Worm (Caenorhabditis elegans): ENCODE results near the gene F32E10.5.

Gene F32E10.5

ce11 chrIV:7578281-7578680 is at the start of gene F32E10.5:
F32E10.5 (minus strand) TSS chrIV:7578381.
- TF ChIP-seq med-1 (GFP tag; optimal IDR thresholded peaks at IDR 0.05; ENCODE audit: insufficient read depth) (no peak), flt-1 (GFP tag; IDR thresholded peaks at IDR 0.05) (no peak), ztf-23 (GFP tag; IDR thresholded peaks at IDR 0.05) (no peak), ref-1 (GFP tag; conservative IDR thresholded peaks at IDR 0.05) (no peak), T22C8.4 (GFP tag; IDR thresholded peaks at IDR 0.05) (no peak), ztf-29 (GFP tag; IDR thresholded peaks at IDR 0.05) (no peak), cog-1 (tag; optimal IDR thresholded peaks at IDR 0.05) (no peak), tab-1 (GFP tag; IDR thresholded peaks at IDR 0.05) (no peak), klf-2 (GFP tag; conservative IDR thresholded peaks at IDR 0.05) (no peak)

ce11 chrIV:7623868-7624267 is 45.7 kb upstream of the F32E10.5 start:
- TF ChIP-seq tab-1 (GFP tag; IDR thresholded peaks at IDR 0.05) (no peak), med-1 (GFP tag; optimal IDR thresholded peaks at IDR 0.05; ENCODE audit: insufficient read depth) (no peak), ztf-29 (GFP tag; IDR thresholded peaks at IDR 0.05) (no peak), flt-1 (GFP tag; IDR thresholded peaks at IDR 0.05) (no peak)

ce11 chrIV:7623078-7623477 is 44.9 kb upstream of the F32E10.5 start:
- TF ChIP-seq ztf-29 (GFP tag; IDR thresholded peaks at IDR 0.05) (no peak), T22C8.4 (GFP tag; IDR thresholded peaks at IDR 0.05) (no peak), cog-1 (tag; optimal IDR thresholded peaks at IDR 0.05) (no peak), ztf-23 (GFP tag; IDR thresholded peaks at IDR 0.05) (no peak), med-1 (GFP tag; optimal IDR thresholded peaks at IDR 0.05; ENCODE audit: insufficient read depth) (no peak), klf-2 (GFP tag; conservative IDR thresholded peaks at IDR 0.05) (no peak), flt-1 (GFP tag; IDR thresholded peaks at IDR 0.05) (no peak)

ce11 chrIV:7620450-7620849 is 42.3 kb upstream of the F32E10.5 start:
- no peak for TF ChIP-seq med-1 (GFP tag; optimal IDR thresholded peaks at IDR 0.05; ENCODE audit: insufficient read depth)
- no peak for TF ChIP-seq cog-1 (tag; optimal IDR thresholded peaks at IDR 0.05)
- TF ChIP-seq flt-1 (GFP tag; IDR thresholded peaks at IDR 0.05), result no peak
- TF ChIP-seq ztf-29 (GFP tag; IDR thresholded peaks at IDR 0.05), result no peak
- no peak for TF ChIP-seq ref-1 (GFP tag; conservative IDR thresholded peaks at IDR 0.05)
- no peak for TF ChIP-seq klf-2 (GFP tag; conservative IDR thresholded peaks at IDR 0.05)
- no peak for TF ChIP-seq ztf-23 (GFP tag; IDR thresholded peaks at IDR 0.05)
- TF ChIP-seq T22C8.4 (GFP tag; IDR thresholded peaks at IDR 0.05), result no peak
- no peak for TF ChIP-seq tab-1 (GFP tag; IDR thresholded peaks at IDR 0.05)

- TF ChIP-seq ztf-29 (GFP tag; IDR thresholded peaks at IDR 0.05) (no peak), klf-2 (GFP tag; conservative IDR thresholded peaks at IDR 0.05) (no peak), flt-1 (GFP tag; IDR thresholded peaks at IDR 0.05) (no peak), med-1 (GFP tag; optimal IDR thresholded peaks at IDR 0.05; ENCODE audit: insufficient read depth) (no peak), cog-1 (tag; optimal IDR thresholded peaks at IDR 0.05) (no peak), ztf-23 (GFP tag; IDR thresholded peaks at IDR 0.05) (no peak), ref-1 (GFP tag; conservative IDR thresholded peaks at IDR 0.05) (no peak), T22C8.4 (GFP tag; IDR thresholded peaks at IDR 0.05) (no peak), tab-1 (GFP tag; IDR thresholded peaks at IDR 0.05) (no peak)
Measured at ce11 chrIV:7619261-7619660, 41.1 kb upstream of the F32E10.5 start.

- no peak for TF ChIP-seq flt-1 (GFP tag; IDR thresholded peaks at IDR 0.05)
Measured at ce11 chrIV:7612523-7612922, 34.3 kb upstream of the F32E10.5 start.

ce11 chrIV:7611396-7611795 is 33.2 kb upstream of the F32E10.5 start:
- TF ChIP-seq ztf-23 (GFP tag; IDR thresholded peaks at IDR 0.05) (0 out of 2 replicates have a peak, but pooled peaks have one; percentile 23), tab-1 (GFP tag; IDR thresholded peaks at IDR 0.05) (no peak)

- TF ChIP-seq flt-1 (GFP tag; IDR thresholded peaks at IDR 0.05), result no peak
Measured at ce11 chrIV:7608111-7608510, 29.9 kb upstream of the F32E10.5 start.

ce11 chrIV:7605413-7605812 is 27.2 kb upstream of the F32E10.5 start:
- TF ChIP-seq cog-1 (tag; optimal IDR thresholded peaks at IDR 0.05) (no peak), klf-2 (GFP tag; conservative IDR thresholded peaks at IDR 0.05) (no peak), ztf-23 (GFP tag; IDR thresholded peaks at IDR 0.05) (no peak), flt-1 (GFP tag; IDR thresholded peaks at IDR 0.05) (no peak), T22C8.4 (GFP tag; IDR thresholded peaks at IDR 0.05) (no peak), med-1 (GFP tag; optimal IDR thresholded peaks at IDR 0.05; ENCODE audit: insufficient read depth) (no peak), ztf-29 (GFP tag; IDR thresholded peaks at IDR 0.05) (no peak), tab-1 (GFP tag; IDR thresholded peaks at IDR 0.05) (no peak), ref-1 (GFP tag; conservative IDR thresholded peaks at IDR 0.05) (no peak)

- no peak for TF ChIP-seq ztf-23 (GFP tag; IDR thresholded peaks at IDR 0.05)
- no peak for TF ChIP-seq med-1 (GFP tag; optimal IDR thresholded peaks at IDR 0.05; ENCODE audit: insufficient read depth)
- TF ChIP-seq ztf-29 (GFP tag; IDR thresholded peaks at IDR 0.05), result no peak
- no peak for TF ChIP-seq ref-1 (GFP tag; conservative IDR thresholded peaks at IDR 0.05)
- no peak for TF ChIP-seq klf-2 (GFP tag; conservative IDR thresholded peaks at IDR 0.05)
- no peak for TF ChIP-seq cog-1 (tag; optimal IDR thresholded peaks at IDR 0.05)
- TF ChIP-seq T22C8.4 (GFP tag; IDR thresholded peaks at IDR 0.05), result no peak
- TF ChIP-seq tab-1 (GFP tag; IDR thresholded peaks at IDR 0.05), result no peak
- TF ChIP-seq flt-1 (GFP tag; IDR thresholded peaks at IDR 0.05), result no peak
Measured at ce11 chrIV:7588631-7589030, 10.4 kb upstream of the F32E10.5 start, which contains the start of gene cla-1. cla-1 (plus strand) TSS chrIV:7588931.

ce11 chrIV:7586972-7587371 is 8.8 kb upstream of the F32E10.5 start:
- TF ChIP-seq ztf-29 (GFP tag; IDR thresholded peaks at IDR 0.05), result no peak
- TF ChIP-seq cog-1 (tag; optimal IDR thresholded peaks at IDR 0.05), result no peak
- TF ChIP-seq klf-2 (GFP tag; conservative IDR thresholded peaks at IDR 0.05), result no peak
- TF ChIP-seq T22C8.4 (GFP tag; IDR thresholded peaks at IDR 0.05), result no peak
- no peak for TF ChIP-seq ztf-23 (GFP tag; IDR thresholded peaks at IDR 0.05)
- no peak for TF ChIP-seq ref-1 (GFP tag; conservative IDR thresholded peaks at IDR 0.05)
- TF ChIP-seq med-1 (GFP tag; optimal IDR thresholded peaks at IDR 0.05; ENCODE audit: insufficient read depth), result no peak
- no peak for TF ChIP-seq tab-1 (GFP tag; IDR thresholded peaks at IDR 0.05)

Measured in whole organism, midembryonic.